Fruit fly (Drosophila melanogaster) whole organism, embryonic: ENCODE measurements around the gene CG33521.

Experiments used
- CG13424 ChIP-seq: fragments of 200-800 bp; sonication (Bioruptor generic); optimal IDR thresholded peaks from 2 replicates; lab custom pipeline; 2019; ENCODE audit warnings: missing biosample characterization, mild to moderate bottlenecking, missing genetic modification characterization, moderate library complexity
- CG1647 ChIP-seq: fragments of 200-800 bp; sonication (Bioruptor generic); optimal IDR thresholded peaks from 3 replicates; lab custom pipeline; 2016; ENCODE audit warnings: missing biosample characterization, missing genetic modification characterization
- CG5180 ChIP-seq: fragments of 200-800 bp; sonication (Bioruptor generic); optimal IDR thresholded peaks from 3 replicates; lab custom pipeline; 2017; ENCODE audit warnings: missing biosample characterization, missing genetic modification characterization, mild to moderate bottlenecking, moderate library complexity, missing genetic modification reagents
- CG8478 ChIP-seq: fragments of >200 bp; optimal IDR thresholded peaks from 2 replicates; lab custom pipeline; 2018
- Mad ChIP-seq: fragments of 200-800 bp; sonication (Bioruptor generic); optimal IDR thresholded peaks from 2 replicates; lab custom pipeline; 2016; ENCODE audit warnings: missing biosample characterization, missing genetic modification characterization
- TFAM ChIP-seq: fragments of 200-800 bp; sonication (Bioruptor generic); optimal IDR thresholded peaks from 2 replicates; lab custom pipeline; 2017; ENCODE audit warnings: missing biosample characterization, missing genetic modification characterization, inconsistent platforms
- cas ChIP-seq: fragments of 200-800 bp; sonication (Bioruptor generic); IDR thresholded peaks from 2 replicates; pipeline ENCODE4 v1.3.6; 2022; ENCODE audit warnings: missing biosample characterization, missing genetic modification characterization
- ttk ChIP-seq: fragments of 200-800 bp; sonication (Bioruptor generic); IDR thresholded peaks from 2 replicates; pipeline ENCODE4 v2.1.2; 2022; ENCODE audit warnings: missing biosample characterization, missing genetic modification characterization
- unc-4 ChIP-seq: fragments of 200-800 bp; sonication (Bioruptor generic); IDR thresholded peaks from 2 replicates; pipeline ENCODE4 v1.3.6; 2022; ENCODE audit warnings: missing biosample characterization, missing genetic modification characterization; ENCODE audit not compliant: partially characterized antibody

DNA sequence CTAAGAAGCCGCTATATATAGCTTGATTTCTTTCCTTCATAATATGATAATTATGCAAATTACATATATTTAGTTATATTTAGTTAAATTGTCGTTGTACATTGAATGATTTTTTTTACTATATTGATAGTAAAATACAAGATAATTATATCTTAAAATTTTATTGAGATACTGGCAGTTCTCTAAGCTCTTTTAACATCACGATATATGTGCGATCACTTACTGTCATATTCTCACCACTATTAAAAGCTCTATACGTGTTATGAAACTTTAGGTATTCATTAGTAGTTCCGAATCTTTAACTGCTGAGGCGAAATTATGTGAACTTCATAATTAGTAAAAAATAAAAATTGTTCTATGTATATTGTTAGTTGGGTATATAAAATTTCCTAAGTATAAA lies 13.0 kb downstream of the CG33521 start, which contains the start of gene Mitf:
- TF ChIP-seq CG8478 (no peak), CG13424 (tag; lab: Kevin White, UChicago) (no peak), CG5180 (GFP tag; lab: Kevin White, UChicago) (no peak), CG1647 (GFP tag; lab: Kevin White, UChicago) (no peak), ttk (GFP tag; lab: Robert Waterston, UW) (no peak), unc-4 (GFP tag; lab: Robert Waterston, UW) (no peak), Mad (GFP tag; lab: Kevin White, UChicago) (no peak), cas (GFP tag; lab: Robert Waterston, UW) (no peak), TFAM (GFP tag; lab: Kevin White, UChicago) (no peak)
